Worm (Caenorhabditis elegans): ENCODE measurements around the gene R05D8.9.

The R05D8.9 gene

DNA sequence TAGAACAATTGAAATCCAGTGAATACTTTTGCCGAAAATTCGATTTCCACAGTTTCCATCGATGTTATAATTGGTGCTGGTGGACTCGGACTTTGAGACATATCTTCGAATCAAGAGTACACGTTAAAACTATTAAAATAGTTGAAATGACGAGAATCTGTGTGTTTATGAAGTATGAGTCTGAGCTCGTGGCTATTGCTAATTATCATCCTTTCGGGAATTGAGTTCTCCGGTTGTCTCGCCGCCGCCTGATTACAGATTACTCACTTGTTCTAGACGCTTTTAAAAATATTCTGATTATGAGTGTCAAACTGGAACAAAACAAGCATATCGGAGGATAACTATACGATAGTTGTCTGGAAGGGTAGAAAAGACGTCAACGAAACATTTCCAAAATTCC lies 29.2 kb downstream of the R05D8.9 start, which contains the start of gene srg-56:
srg-56 (minus strand) TSS at position 101 of the 400 bp plus-strand sequence.
- TF ChIP-seq him-1 (tag; optimal IDR thresholded peaks at IDR 0.05) (no peak), W03F9.2 (tag; optimal IDR thresholded peaks at IDR 0.05) (no peak), dao-5 (tag; optimal IDR thresholded peaks at IDR 0.05) (no peak)

- TF ChIP-seq W03F9.2 (tag; optimal IDR thresholded peaks at IDR 0.05) (no peak), him-1 (tag; optimal IDR thresholded peaks at IDR 0.05) (no peak), dao-5 (tag; optimal IDR thresholded peaks at IDR 0.05) (no peak)
Measured at ce11 chrV:2734360-2734759, 33.0 kb downstream of the R05D8.9 start, which contains the start of gene srg-57. srg-57 (minus strand) TSS chrV:2734460.

DNA sequence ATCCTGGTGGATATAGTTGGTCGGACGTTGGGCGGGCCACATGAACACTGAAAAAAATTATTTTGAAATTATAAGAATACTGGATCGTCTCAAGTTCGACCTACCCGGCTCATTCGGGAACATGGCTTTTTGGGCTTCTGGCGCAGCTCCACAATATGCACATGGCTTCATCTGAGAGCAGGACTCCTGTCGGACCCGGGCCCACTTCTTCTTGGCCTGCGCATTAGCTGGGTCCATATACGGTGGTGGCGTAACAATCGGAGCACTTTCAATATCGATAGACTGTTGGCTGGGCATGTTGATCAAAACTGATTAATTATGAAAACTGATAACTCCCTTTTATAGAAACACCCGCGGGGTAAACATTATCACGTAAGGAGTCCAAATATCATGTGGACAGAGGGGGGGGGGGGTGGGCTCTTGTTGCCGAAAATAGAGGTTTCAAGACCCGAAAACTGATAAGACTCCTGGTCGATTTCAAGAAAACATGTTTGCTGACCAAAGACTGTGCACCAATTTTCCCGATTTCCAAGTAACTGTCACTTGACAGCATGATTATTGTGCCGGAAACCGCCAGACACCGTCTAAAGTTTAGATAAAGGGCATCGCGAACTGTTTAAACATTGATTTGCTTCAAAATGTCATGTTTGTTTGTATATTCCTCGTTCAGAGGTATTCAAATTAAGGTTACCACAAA lies 36.4 kb downstream of the R05D8.9 start, which contains the start of gene dod-3:
dod-3 (minus strand) TSS at position 315 of the 697 bp plus-strand sequence.
- TF ChIP-seq him-1 (tag; optimal IDR thresholded peaks at IDR 0.05): no peak

DNA sequence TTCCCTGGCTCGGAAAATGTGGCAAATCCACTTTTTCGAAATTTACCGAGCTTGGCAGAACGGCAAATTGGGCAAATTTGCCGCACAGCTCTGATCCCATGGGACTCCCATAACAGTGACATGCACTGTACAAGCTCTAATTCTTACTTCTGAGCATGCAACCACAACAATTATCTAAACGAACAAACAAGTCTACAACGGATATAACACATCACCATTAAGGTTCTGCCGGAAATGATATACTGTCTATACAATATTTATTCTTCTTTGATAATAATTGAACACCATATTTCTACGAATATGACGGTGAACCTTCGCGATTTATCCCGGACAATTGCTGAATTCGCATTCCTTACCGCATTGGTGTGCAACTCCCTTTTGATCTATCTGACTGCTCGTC lies 39.1 kb downstream of the R05D8.9 start, which contains the start of gene str-33:
str-33 (plus strand) TSS at position 301 of the 400 bp plus-strand sequence.
- TF ChIP-seq dao-5 (tag; optimal IDR thresholded peaks at IDR 0.05) (no peak), W03F9.2 (tag; optimal IDR thresholded peaks at IDR 0.05) (no peak), him-1 (tag; optimal IDR thresholded peaks at IDR 0.05) (no peak)

DNA sequence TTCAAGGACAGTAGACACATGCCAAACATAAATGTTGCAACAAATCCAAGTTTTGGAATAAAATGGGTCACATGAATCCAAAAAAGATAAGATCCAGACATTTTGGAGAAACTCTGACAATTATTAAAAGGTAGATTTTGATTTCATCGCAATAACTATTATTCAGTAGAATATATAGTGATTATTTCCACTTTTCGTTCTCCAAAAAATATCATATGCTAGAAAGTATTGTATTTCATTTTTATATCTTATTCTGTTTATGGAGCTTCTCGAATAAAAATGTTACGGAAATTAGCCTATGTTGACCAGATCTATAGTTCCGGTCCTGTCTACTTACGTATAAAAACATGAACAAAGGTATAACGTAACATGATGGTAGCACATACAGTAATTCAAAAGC lies 40.3 kb downstream of the R05D8.9 start, which contains the start of gene str-13:
str-13 (minus strand) TSS at position 101 of the 400 bp plus-strand sequence.
- no peak for TF ChIP-seq W03F9.2 (tag; optimal IDR thresholded peaks at IDR 0.05)
- TF ChIP-seq him-1 (tag; optimal IDR thresholded peaks at IDR 0.05): no peak
- TF ChIP-seq dao-5 (tag; optimal IDR thresholded peaks at IDR 0.05): no peak

DNA sequence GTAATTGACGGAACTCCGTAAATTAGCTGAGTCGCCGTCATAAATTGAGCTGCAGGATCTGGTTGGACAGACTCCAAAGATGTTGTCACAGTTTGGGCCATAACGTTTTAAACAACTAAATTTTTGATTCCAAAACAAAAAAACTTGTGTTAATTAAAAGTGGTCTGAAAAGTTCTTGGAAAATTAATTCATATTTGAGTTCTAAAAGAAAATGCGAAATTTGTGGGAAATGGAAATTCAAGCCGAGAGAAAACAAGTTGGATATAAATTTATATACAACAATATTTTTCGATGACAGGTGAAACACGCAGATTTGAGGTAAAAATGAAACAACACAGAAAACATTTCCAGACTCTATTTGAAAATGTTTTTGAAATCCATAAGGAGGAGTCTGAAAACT lies 42.1 kb downstream of the R05D8.9 start, which contains the start of gene srg-59:
srg-59 (minus strand) TSS at position 101 of the 400 bp plus-strand sequence.
- TF ChIP-seq dao-5 (tag; optimal IDR thresholded peaks at IDR 0.05) (no peak), him-1 (tag; optimal IDR thresholded peaks at IDR 0.05) (no peak), W03F9.2 (tag; optimal IDR thresholded peaks at IDR 0.05) (no peak)

- no peak for TF ChIP-seq him-1 (tag; optimal IDR thresholded peaks at IDR 0.05)
- TF ChIP-seq W03F9.2 (tag; optimal IDR thresholded peaks at IDR 0.05): no peak
- TF ChIP-seq dao-5 (tag; optimal IDR thresholded peaks at IDR 0.05): no peak
Measured at ce11 chrV:2722555-2722954, 44.8 kb downstream of the R05D8.9 start, which contains the start of gene srg-60. srg-60 (minus strand) TSS chrV:2722655.

DNA sequence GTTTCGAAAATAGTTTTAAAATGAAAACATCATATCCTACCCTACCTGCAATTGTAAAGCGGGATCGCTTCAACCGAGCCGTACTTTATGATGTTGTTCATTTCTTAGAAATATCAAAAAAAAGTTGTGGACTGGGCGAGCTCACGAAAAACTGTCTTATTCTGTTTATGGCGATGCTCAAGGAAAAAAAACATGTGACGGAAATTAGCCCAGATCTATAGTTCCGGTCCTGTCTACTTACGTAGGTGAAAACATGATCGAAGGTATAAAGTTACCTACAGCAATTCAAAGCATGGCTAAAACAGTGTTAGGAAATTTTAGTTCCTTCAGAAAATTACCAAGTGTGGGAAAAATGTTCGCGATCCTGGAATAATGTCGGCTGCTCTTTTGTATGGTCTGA lies 46.6 kb downstream of the R05D8.9 start, which contains the start of gene srt-27:
srt-27 (minus strand) TSS at position 101 of the 400 bp plus-strand sequence.
- TF ChIP-seq W03F9.2 (tag; optimal IDR thresholded peaks at IDR 0.05) (no peak), him-1 (tag; optimal IDR thresholded peaks at IDR 0.05) (no peak), dao-5 (tag; optimal IDR thresholded peaks at IDR 0.05) (no peak)

ce11 chrV:2718688-2719185 lies 48.6 kb downstream of the R05D8.9 start, which contains the start of gene srt-29:
srt-29 (minus strand) TSS chrV:2719135.
- TF ChIP-seq W03F9.2 (tag; optimal IDR thresholded peaks at IDR 0.05) (no peak), dao-5 (tag; optimal IDR thresholded peaks at IDR 0.05) (no peak), him-1 (tag; optimal IDR thresholded peaks at IDR 0.05) (no peak)

DNA sequence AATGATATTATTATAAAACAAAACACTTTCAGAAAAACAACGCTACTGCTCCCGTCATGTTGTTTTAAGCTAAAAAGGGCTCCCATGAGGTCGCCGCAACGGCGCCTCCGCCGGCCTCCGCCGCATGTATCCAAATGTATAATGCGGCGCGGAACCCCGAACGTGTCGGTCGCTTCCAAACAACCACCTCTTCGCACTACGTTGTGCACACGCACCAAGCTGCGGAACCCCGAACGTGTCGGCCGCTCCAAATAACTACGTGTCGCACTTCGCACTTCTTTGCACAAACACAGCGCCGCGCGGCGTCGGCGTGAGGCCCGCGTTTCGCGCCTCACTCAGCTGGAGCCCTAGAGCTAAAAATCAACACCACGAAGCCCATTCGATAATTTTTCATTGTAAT lies 50.4 kb downstream of the R05D8.9 start:
- TF ChIP-seq him-1 (tag; optimal IDR thresholded peaks at IDR 0.05) (no peak), dao-5 (tag; optimal IDR thresholded peaks at IDR 0.05) (no peak), W03F9.2 (tag; optimal IDR thresholded peaks at IDR 0.05) (no peak)

All from whole organism, L4/young adult.